Worm (Caenorhabditis elegans) whole organism, L4 larva: ENCODE results near the gene srg-34.

Experiments used
- aly-2 ChIP-seq: sonication (generic microtip); optimal IDR thresholded peaks from 2 replicates; lab custom pipeline; 2018; ENCODE audit warnings: missing biosample characterization, missing genetic modification characterization
- ceh-82 ChIP-seq: sonication (generic microtip); optimal IDR thresholded peaks from 2 replicates; lab custom pipeline; 2017; ENCODE audit warnings: missing biosample characterization, missing genetic modification characterization
- mdl-1 ChIP-seq, 2 experiments: fragments of 150-350 bp in 1 of 2; sonication (generic microtip) in 1 of 2; optimal IDR thresholded peaks; 2 replicates each; lab custom pipeline; 2014 to 2017; ENCODE audit warnings: missing biosample characterization in 2 of 2, missing genetic modification characterization in 2 of 2
- mxl-2 ChIP-seq: fragments of 200-800 bp; sonication (Bioruptor generic); conservative IDR thresholded peaks from 2 replicates; pipeline ENCODE4 v1.3.6; 2022; ENCODE audit warnings: missing genetic modification reagents, missing genetic modification characterization, missing compliant biosample characterization
- nhr-25 ChIP-seq: sonication (generic microtip); optimal IDR thresholded peaks from 2 replicates; lab custom pipeline; 2017; ENCODE audit warnings: missing genetic modification characterization, mild to moderate bottlenecking, missing compliant biosample characterization, antibody characterized with exemption, moderate library complexity, borderline replicate concordance; ENCODE audit not compliant: insufficient read depth
- nhr-42 ChIP-seq: fragments of 200-800 bp; sonication (Bioruptor generic); IDR thresholded peaks from 2 replicates; pipeline ENCODE4 v1.3.6; 2022; ENCODE audit warnings: missing genetic modification characterization, missing compliant biosample characterization
- ztf-7 ChIP-seq: fragments of 150-350 bp; optimal IDR thresholded peaks from 2 replicates; lab custom pipeline; 2014; ENCODE audit warnings: missing biosample characterization, missing genetic modification characterization

- TF ChIP-seq mdl-1 (tag; optimal IDR thresholded peaks at IDR 0.05; lab: Kevin White, UChicago), result no peak
- no peak for TF ChIP-seq ceh-82
- no peak for TF ChIP-seq nhr-42 (GFP tag; lab: Robert Waterston, UW)
- no peak for TF ChIP-seq aly-2 (tag; lab: Kevin White, UChicago)
- no peak for TF ChIP-seq ztf-7
- no peak for TF ChIP-seq nhr-25 (tag; lab: Kevin White, UChicago)
- TF ChIP-seq mxl-2 (GFP tag; lab: Robert Waterston, UW), result no peak
These were observed 40.8 kb upstream of the srg-34 start for ce11 chrV:18605510-18605909.
